Worm (Caenorhabditis elegans): Measurements from ENCODE around the gene srz-31.

The srz-31 gene

ce11 chrIV:14162772-14163171 lies 25.6 kb downstream of the srz-31 start, which contains the start of gene R05A10.7:
R05A10.7 (minus strand) TSS chrIV:14162872.
- no peak for TF ChIP-seq F55B11.4 (tag; optimal IDR thresholded peaks at IDR 0.05; ENCODE audit: borderline replicate concordance, insufficient read depth)
- no peak for TF ChIP-seq ccch-3 (GFP tag; optimal IDR thresholded peaks at IDR 0.05)
- TF ChIP-seq unc-62 (GFP tag; optimal IDR thresholded peaks at IDR 0.05): no peak
- no peak for TF ChIP-seq somi-1 (GFP tag; optimal IDR thresholded peaks at IDR 0.05)
- no peak for TF ChIP-seq ama-1 (optimal IDR thresholded peaks at IDR 0.05)
- TF ChIP-seq ama-1 (GFP tag; optimal IDR thresholded peaks at IDR 0.05): no peak
- TF ChIP-seq hrde-1 (tag; optimal IDR thresholded peaks at IDR 0.05; ENCODE audit: borderline replicate concordance): no peak
- no peak for TF ChIP-seq sdz-38 (tag; optimal IDR thresholded peaks at IDR 0.05)
- TF ChIP-seq rec-8 (tag; optimal IDR thresholded peaks at IDR 0.05): no peak
- no peak for TF ChIP-seq F57A8.1 (GFP tag; optimal IDR thresholded peaks at IDR 0.05)
- TF ChIP-seq dpff-1 (tag; optimal IDR thresholded peaks at IDR 0.05): no peak
- TF ChIP-seq ZK185.1 (tag; optimal IDR thresholded peaks at IDR 0.05; ENCODE audit: poor library complexity, severe bottlenecking): no peak
- TF ChIP-seq lsy-27 (tag; optimal IDR thresholded peaks at IDR 0.05; ENCODE audit: borderline replicate concordance, insufficient read depth): no peak
- no peak for TF ChIP-seq Y79H2A.3 (GFP tag; conservative IDR thresholded peaks at IDR 0.05)
- TF ChIP-seq T26A5.8 (tag; optimal IDR thresholded peaks at IDR 0.05): no peak
- no peak for TF ChIP-seq cebp-1 (GFP tag; IDR thresholded peaks at IDR 0.05)
- no peak for TF ChIP-seq cebp-1 (tag; optimal IDR thresholded peaks at IDR 0.05)
- TF ChIP-seq let-526 (GFP tag; IDR thresholded peaks at IDR 0.05): no peak
- no peak for TF ChIP-seq athp-1 (tag; optimal IDR thresholded peaks at IDR 0.05)
- TF ChIP-seq hmg-1.2 (GFP tag; IDR thresholded peaks at IDR 0.05): no peak
- no peak for TF ChIP-seq zfh-2 (GFP tag; conservative IDR thresholded peaks at IDR 0.05)

ce11 chrIV:14164109-14164508 lies 26.9 kb downstream of the srz-31 start:
- TF ChIP-seq lin-54 (GFP tag; optimal IDR thresholded peaks at IDR 0.05) (no peak), chd-7 (tag; optimal IDR thresholded peaks at IDR 0.05) (no peak), aptf-3 (GFP tag; IDR thresholded peaks at IDR 0.05) (no peak), B0336.3 (GFP tag; IDR thresholded peaks at IDR 0.05) (no peak), let-607 (tag; optimal IDR thresholded peaks at IDR 0.05) (no peak), let-526 (GFP tag; IDR thresholded peaks at IDR 0.05) (no peak), mes-4 (tag; optimal IDR thresholded peaks at IDR 0.05) (no peak), ccch-3 (GFP tag; optimal IDR thresholded peaks at IDR 0.05) (no peak), attf-6 (GFP tag; IDR thresholded peaks at IDR 0.05) (no peak), madf-8 (GFP tag; conservative IDR thresholded peaks at IDR 0.05) (no peak), mxl-1 (tag; optimal IDR thresholded peaks at IDR 0.05) (no peak), ceh-79 (tag; optimal IDR thresholded peaks at IDR 0.05) (no peak), die-1 (tag; optimal IDR thresholded peaks at IDR 0.05) (no peak), F57C9.4 (tag; optimal IDR thresholded peaks at IDR 0.05) (no peak), lir-1 (GFP tag; conservative IDR thresholded peaks at IDR 0.05) (no peak), Y56A3A.18 (GFP tag; IDR thresholded peaks at IDR 0.05) (no peak), nfya-2 (GFP tag; IDR thresholded peaks at IDR 0.05) (no peak)

ce11 chrIV:14165476-14165875 lies 28.3 kb downstream of the srz-31 start, which contains the start of gene R05A10.6:
R05A10.6 (plus strand) TSS chrIV:14165776.
- TF ChIP-seq attf-3 (GFP tag; conservative IDR thresholded peaks at IDR 0.05) (no peak), atf-7 (tag; optimal IDR thresholded peaks at IDR 0.05) (no peak), F57A8.1 (GFP tag; optimal IDR thresholded peaks at IDR 0.05) (no peak), ceh-100 (GFP tag; IDR thresholded peaks at IDR 0.05) (no peak), snpc-4 (GFP tag; optimal IDR thresholded peaks at IDR 0.05) (no peak), snpc-4 (tag; optimal IDR thresholded peaks at IDR 0.05) (no peak), dpl-1 (GFP tag; optimal IDR thresholded peaks at IDR 0.05) (no peak), aptf-2 (GFP tag; conservative IDR thresholded peaks at IDR 0.05) (no peak), tbp1 (GFP tag; optimal IDR thresholded peaks at IDR 0.05) (no peak), egl-44 (GFP tag; IDR thresholded peaks at IDR 0.05) (no peak), lin-40 (tag; optimal IDR thresholded peaks at IDR 0.05) (no peak), Y53F4B.3 (GFP tag; IDR thresholded peaks at IDR 0.05) (no peak), zfh-2 (GFP tag; conservative IDR thresholded peaks at IDR 0.05) (no peak), gei-17 (GFP tag; optimal IDR thresholded peaks at IDR 0.05) (no peak), sptf-2 (GFP tag; optimal IDR thresholded peaks at IDR 0.05) (no peak), mxl-1 (tag; optimal IDR thresholded peaks at IDR 0.05) (no peak)

Measured in whole organism, young adult.